ENCODE assay signal across 3 worm cellular contexts in genomic region chrIII:8473292-8473691, ce11.
TF ChIP-seq lines count a peak whose summit lies in the region.

No protein-coding gene starts in this region.

TF ChIP-seq in whole organism, L4 larva, 104 proteins besides CTCF, POLR2A, EP300 and RAD21:
- peak; percentile 69; the same call in 1 of the 2 replicates for TF ChIP-seq F26F4.8 (GFP tag; conservative IDR thresholded peaks at IDR 0.05; lab: Robert Waterston, UW)
- TF ChIP-seq lim-7 (GFP tag; IDR thresholded peaks at IDR 0.05; lab: Robert Waterston, UW) = peak; percentile 73; the same call in 1 of the 2 replicates
- no peak for TF ChIP-seq egl-27 (tag; optimal IDR thresholded peaks at IDR 0.05; lab: Kevin White, UChicago)
- TF ChIP-seq Y48G9A.11 (GFP tag; IDR thresholded peaks at IDR 0.05; lab: Robert Waterston, UW) = peak; percentile 60; the same call in 1 of the 2 replicates
- TF ChIP-seq snpc-1.2 (GFP tag; IDR thresholded peaks at IDR 0.05; lab: Robert Waterston, UW) = peak; percentile 72
- no peak for TF ChIP-seq ceh-20 (GFP tag; IDR thresholded peaks at IDR 0.05; lab: Robert Waterston, UW)
- TF ChIP-seq hmg-1.1 (GFP tag; IDR thresholded peaks at IDR 0.05; lab: Robert Waterston, UW) = 0 out of 2 replicates have a peak, but pooled peaks have one; percentile 18
- TF ChIP-seq attf-4 (tag; optimal IDR thresholded peaks at IDR 0.05; lab: Kevin White, UChicago) = no peak
- TF ChIP-seq daf-8 (GFP tag; IDR thresholded peaks at IDR 0.05; lab: Robert Waterston, UW) = 0 out of 2 replicates have a peak, but pooled peaks have one; percentile 43
- TF ChIP-seq fos-1 (tag; optimal IDR thresholded peaks at IDR 0.05; lab: Kevin White, UChicago) = no peak
- peak; percentile 79 for TF ChIP-seq egl-43 (GFP tag; IDR thresholded peaks at IDR 0.05; lab: Robert Waterston, UW)
- no peak for TF ChIP-seq ZK546.5 (tag; optimal IDR thresholded peaks at IDR 0.05; lab: Kevin White, UChicago)
- 0 out of 2 replicates have a peak, but pooled peaks have one; percentile 32 for TF ChIP-seq arid-1 (GFP tag; conservative IDR thresholded peaks at IDR 0.05; lab: Robert Waterston, UW)
- TF ChIP-seq madf-5 (GFP tag; IDR thresholded peaks at IDR 0.05; lab: Robert Waterston, UW) = peak in 1 of 2 experiments; percentile 65; a peak in 1 of 4 replicates
- TF ChIP-seq F44E2.7 (GFP tag; IDR thresholded peaks at IDR 0.05; lab: Robert Waterston, UW) = 0 out of 2 replicates have a peak, but pooled peaks have one; percentile 53
- peak; percentile 75 for TF ChIP-seq dmd-8 (GFP tag; IDR thresholded peaks at IDR 0.05; lab: Robert Waterston, UW)
- TF ChIP-seq vab-7 (GFP tag; IDR thresholded peaks at IDR 0.05; lab: Robert Waterston, UW) = 0 out of 2 replicates have a peak, but pooled peaks have one; percentile 32

TF ChIP-seq in whole organism, early embryonic, 17 proteins besides CTCF, POLR2A, EP300 and RAD21:
- no peak for TF ChIP-seq F13C5.2 (tag; optimal IDR thresholded peaks at IDR 0.05; lab: Kevin White, UChicago)
- TF ChIP-seq scrt-1 (GFP tag; IDR thresholded peaks at IDR 0.05; lab: Robert Waterston, UW) = 0 out of 2 replicates have a peak, but pooled peaks have one; percentile 16
- 0 out of 2 replicates have a peak, but pooled peaks have one; percentile 43 for TF ChIP-seq sea-1 (GFP tag; conservative IDR thresholded peaks at IDR 0.05; lab: Robert Waterston, UW)

TF ChIP-seq in whole organism, young adult, 124 proteins besides CTCF, POLR2A, EP300 and RAD21:
- TF ChIP-seq D2030.7 (GFP tag; IDR thresholded peaks at IDR 0.05; lab: Robert Waterston, UW) = peak; percentile 63
- TF ChIP-seq hlh-12 (tag; optimal IDR thresholded peaks at IDR 0.05; lab: Kevin White, UChicago) = no peak
- no peak for TF ChIP-seq nfya-2 (GFP tag; IDR thresholded peaks at IDR 0.05; lab: Robert Waterston, UW)
- no peak for TF ChIP-seq repo-1 (tag; optimal IDR thresholded peaks at IDR 0.05; lab: Kevin White, UChicago)
- TF ChIP-seq pbrm-1 (GFP tag; IDR thresholded peaks at IDR 0.05; lab: Robert Waterston, UW) = peak; percentile 41; the same call in 1 of the 2 replicates
- no peak for TF ChIP-seq F57A8.1 (GFP tag; optimal IDR thresholded peaks at IDR 0.05; lab: Kevin White, UChicago)
- peak; percentile 82 for TF ChIP-seq him-1 (tag; optimal IDR thresholded peaks at IDR 0.05; lab: Kevin White, UChicago)
- TF ChIP-seq F52B5.7 (tag; optimal IDR thresholded peaks at IDR 0.05; lab: Kevin White, UChicago) = peak; percentile 15
- TF ChIP-seq hsf-1 (GFP tag; IDR thresholded peaks at IDR 0.05; lab: Robert Waterston, UW) = peak; percentile 56; the same call in 1 of the 2 replicates
- peak; percentile 59 for TF ChIP-seq hmg-1.2 (GFP tag; IDR thresholded peaks at IDR 0.05; lab: Robert Waterston, UW)
- TF ChIP-seq nhr-90 (tag; optimal IDR thresholded peaks at IDR 0.05; lab: Kevin White, UChicago) = peak; percentile 75
- TF ChIP-seq F49E8.2 (tag; optimal IDR thresholded peaks at IDR 0.05; lab: Kevin White, UChicago; ENCODE audit: insufficient read depth) = no peak
- TF ChIP-seq B0261.1 (tag; optimal IDR thresholded peaks at IDR 0.05; lab: Kevin White, UChicago) = peak; percentile 70
- peak; percentile 61; the same call in 1 of the 2 replicates for TF ChIP-seq madf-6 (GFP tag; IDR thresholded peaks at IDR 0.05; lab: Robert Waterston, UW)
- TF ChIP-seq ztf-18 (tag; optimal IDR thresholded peaks at IDR 0.05; lab: Kevin White, UChicago) = peak; percentile 39
- 0 out of 2 replicates have a peak, but pooled peaks have one; percentile 30 for TF ChIP-seq rcor-1 (GFP tag; IDR thresholded peaks at IDR 0.05; lab: Robert Waterston, UW)
- TF ChIP-seq rec-8 (tag; optimal IDR thresholded peaks at IDR 0.05; lab: Kevin White, UChicago) = peak in 1 of 2 experiments; percentile 25
- TF ChIP-seq tbp1 (GFP tag; optimal IDR thresholded peaks at IDR 0.05; lab: Kevin White, UChicago) = peak; percentile 89
- TF ChIP-seq attf-5 (GFP tag; optimal IDR thresholded peaks at IDR 0.05; lab: Kevin White, UChicago) = peak; percentile 29
- TF ChIP-seq rpc-1 (optimal IDR thresholded peaks at IDR 0.05; lab: Kevin White, UChicago) = peak; percentile 54
- peak; percentile 83 for TF ChIP-seq rpc-1 (tag; optimal IDR thresholded peaks at IDR 0.05; lab: Kevin White, UChicago)
- TF ChIP-seq K11D2.4 (GFP tag; IDR thresholded peaks at IDR 0.05; lab: Robert Waterston, UW) = no peak
- TF ChIP-seq ceh-40 (GFP tag; IDR thresholded peaks at IDR 0.05; lab: Robert Waterston, UW) = peak; percentile 60; the same call in 1 of the 2 replicates
- TF ChIP-seq lsl-1 (GFP tag; optimal IDR thresholded peaks at IDR 0.05; lab: Kevin White, UChicago) = peak; percentile 38
- TF ChIP-seq die-1 (tag; optimal IDR thresholded peaks at IDR 0.05; lab: Kevin White, UChicago) = peak; percentile 57
- peak; percentile 10 for TF ChIP-seq efl-1 (GFP tag; optimal IDR thresholded peaks at IDR 0.05; lab: Kevin White, UChicago)
- TF ChIP-seq ztf-28 (GFP tag; IDR thresholded peaks at IDR 0.05; lab: Robert Waterston, UW) = 0 out of 2 replicates have a peak, but pooled peaks have one; percentile 42
- TF ChIP-seq cebp-2 (GFP tag; IDR thresholded peaks at IDR 0.05; lab: Robert Waterston, UW) = 0 out of 2 replicates have a peak, but pooled peaks have one; percentile 36
- no peak for TF ChIP-seq Y67H2A.10 (GFP tag; conservative IDR thresholded peaks at IDR 0.05; lab: Robert Waterston, UW)
- 0 out of 2 replicates have a peak, but pooled peaks have one; percentile 51 for TF ChIP-seq ztf-25 (GFP tag; IDR thresholded peaks at IDR 0.05; lab: Robert Waterston, UW)
- peak; percentile 93 for TF ChIP-seq lin-26 (GFP tag; IDR thresholded peaks at IDR 0.05; lab: Robert Waterston, UW)
TF ChIP-seq in whole organism, young adult: peak in this region for 23.
